Fruit fly (Drosophila melanogaster) whole organism: Measurements from ENCODE around the gene CG33630.

Experiments used
- CG8478 ChIP-seq: fragments of >200 bp; optimal IDR thresholded peaks from 2 replicates; lab custom pipeline; 2018; ENCODE audit warnings: inconsistent platforms
- Dll ChIP-seq: fragments of >200 bp; optimal IDR thresholded peaks from 2 replicates; lab custom pipeline; 2017
- EcR ChIP-seq, 2 experiments: fragments of >200 bp; optimal IDR thresholded peaks; 2 replicates each; lab custom pipeline; 2017; ENCODE audit warnings: missing biosample characterization in 2 of 2, missing genetic modification characterization in 2 of 2, missing genetic modification reagents in 2 of 2
- pan ChIP-seq: fragments of >200 bp; optimal IDR thresholded peaks from 2 replicates; lab custom pipeline; 2017
- psq ChIP-seq: fragments of >200 bp; optimal IDR thresholded peaks from 2 replicates; lab custom pipeline; 2017
- usp ChIP-seq: fragments of >200 bp; optimal IDR thresholded peaks from 2 replicates; lab custom pipeline; 2017; ENCODE audit warnings: missing biosample characterization, missing genetic modification characterization, mixed read lengths

The CG33630 gene

dm6 chr3R:10093252-10094030 is 31.0 kb downstream of the CG33630 start:
- TF ChIP-seq usp (no peak), pan (lab: Kevin White, UChicago) (no peak), psq (lab: Kevin White, UChicago) (no peak), CG8478 (lab: Kevin White, UChicago) (no peak), EcR (GFP tag; optimal IDR thresholded peaks at IDR 0.05; lab: Kevin White, UChicago) (no peak), Dll (lab: Kevin White, UChicago) (no peak)

- TF ChIP-seq usp (no peak), psq (lab: Kevin White, UChicago) (no peak)
These were observed 32.6 kb downstream of the CG33630 start for dm6 chr3R:10095052-10095451.

- no peak for TF ChIP-seq EcR (GFP tag; optimal IDR thresholded peaks at IDR 0.05; lab: Kevin White, UChicago)
- TF ChIP-seq usp = no peak
These were observed 33.3 kb downstream of the CG33630 start for dm6 chr3R:10095765-10096164.

- TF ChIP-seq EcR (GFP tag; optimal IDR thresholded peaks at IDR 0.05; lab: Kevin White, UChicago) = no peak
- TF ChIP-seq Dll (lab: Kevin White, UChicago) = no peak
- TF ChIP-seq pan (lab: Kevin White, UChicago) = no peak
- no peak for TF ChIP-seq usp
- no peak for TF ChIP-seq CG8478 (lab: Kevin White, UChicago)
- TF ChIP-seq psq (lab: Kevin White, UChicago) = no peak
These were observed 35.3 kb downstream of the CG33630 start for dm6 chr3R:10097531-10098295.

dm6 chr3R:10098296-10098675 is 35.9 kb downstream of the CG33630 start:
- TF ChIP-seq Dll (lab: Kevin White, UChicago) (no peak), EcR (GFP tag; optimal IDR thresholded peaks at IDR 0.05; lab: Kevin White, UChicago) (no peak), CG8478 (lab: Kevin White, UChicago) (no peak), psq (lab: Kevin White, UChicago) (no peak)

dm6 chr3R:10099401-10099848 is 37.0 kb downstream of the CG33630 start:
- TF ChIP-seq CG8478 (lab: Kevin White, UChicago) (no peak), pan (lab: Kevin White, UChicago) (no peak), psq (lab: Kevin White, UChicago) (no peak), Dll (lab: Kevin White, UChicago) (no peak)

- TF ChIP-seq CG8478 (lab: Kevin White, UChicago) (no peak), pan (lab: Kevin White, UChicago) (no peak), psq (lab: Kevin White, UChicago) (no peak), Dll (lab: Kevin White, UChicago) (no peak), EcR (GFP tag; optimal IDR thresholded peaks at IDR 0.05; lab: Kevin White, UChicago) (no peak), usp (no peak)
These were observed 38.2 kb downstream of the CG33630 start for dm6 chr3R:10100498-10101196.

- TF ChIP-seq usp (no peak), EcR (GFP tag; optimal IDR thresholded peaks at IDR 0.05; lab: Kevin White, UChicago) (no peak), CG8478 (lab: Kevin White, UChicago) (no peak), Dll (lab: Kevin White, UChicago) (no peak), psq (lab: Kevin White, UChicago) (no peak), pan (lab: Kevin White, UChicago) (no peak)
These were observed 44.4 kb downstream of the CG33630 start for dm6 chr3R:10106796-10107195.

- TF ChIP-seq Dll (lab: Kevin White, UChicago) (no peak), pan (lab: Kevin White, UChicago) (no peak), psq (lab: Kevin White, UChicago) (no peak), EcR (GFP tag; optimal IDR thresholded peaks at IDR 0.05; lab: Kevin White, UChicago) (no peak), CG8478 (lab: Kevin White, UChicago) (no peak), usp (no peak)
These were observed 46.0 kb downstream of the CG33630 start for dm6 chr3R:10108289-10108928.

dm6 chr3R:10109212-10109880 is 46.9 kb downstream of the CG33630 start:
- TF ChIP-seq Dll (lab: Kevin White, UChicago) = peak; percentile 95
- no peak for TF ChIP-seq pan (lab: Kevin White, UChicago)
- TF ChIP-seq usp = no peak
- TF ChIP-seq EcR (GFP tag; optimal IDR thresholded peaks at IDR 0.05; lab: Kevin White, UChicago) = peak in 1 of 2 experiments; percentile 51
- no peak for TF ChIP-seq psq (lab: Kevin White, UChicago)
- TF ChIP-seq CG8478 (lab: Kevin White, UChicago) = no peak

dm6 chr3R:10109938-10110337 is 47.5 kb downstream of the CG33630 start, which contains the start of gene Fmr1:
Gene Fmr1, minus strand, starts transcription at chr3R:10110121.
- TF ChIP-seq psq (lab: Kevin White, UChicago) (no peak), EcR (GFP tag; optimal IDR thresholded peaks at IDR 0.05; lab: Kevin White, UChicago) (peak in 1 of 2 experiments; percentile 23)
